Worm (Caenorhabditis elegans): ENCODE data around the gene T04A8.18.
A peak's percentile ranks its signal among the peaks of the same experiment; 100 is the strongest.

- TF ChIP-seq nhr-237 (tag; optimal IDR thresholded peaks at IDR 0.05), result no peak
- no peak for TF ChIP-seq blmp-1 (tag; optimal IDR thresholded peaks at IDR 0.05; ENCODE audit: insufficient read depth)
- peak; percentile 58 for TF ChIP-seq fos-1 (tag; optimal IDR thresholded peaks at IDR 0.05)
- TF ChIP-seq ama-1 (optimal IDR thresholded peaks at IDR 0.05), result no peak
- TF ChIP-seq lsy-2 (tag; optimal IDR thresholded peaks at IDR 0.05), result no peak
- no peak for TF ChIP-seq ceh-82 (tag; optimal IDR thresholded peaks at IDR 0.05)
- no peak for TF ChIP-seq nhr-25 (tag; optimal IDR thresholded peaks at IDR 0.05)
- no peak for TF ChIP-seq egl-27 (tag; optimal IDR thresholded peaks at IDR 0.05)
- no peak for TF ChIP-seq ZK546.5 (tag; optimal IDR thresholded peaks at IDR 0.05)
- TF ChIP-seq nhr-10 (tag; optimal IDR thresholded peaks at IDR 0.05), result no peak
These were observed 40.9 kb upstream of the T04A8.18 start for ce11 chrIII:4668073-4668472.
